Fruit fly (Drosophila melanogaster) ovary, adult (tissue): Measurements from ENCODE around the gene CG13877.
A peak's percentile ranks its signal among the peaks of the same experiment; 100 is the strongest.

Source experiments
- CG17801 ChIP-seq: fragments of 200-800 bp; optimal IDR thresholded peaks from 2 replicates; lab custom pipeline; 2019; ENCODE audit warnings: missing biosample characterization, mild to moderate bottlenecking, missing genetic modification characterization, moderate library complexity; ENCODE audit not compliant: partially characterized antibody

CG13877 gene

dm6 chr3L:205723-206284, 12.1 kb upstream of the CG13877 start, which contains the start of the genes Gk1 and CG13876:
Gene Gk1 (minus strand): TSS chr3L:205844.
Gene CG13876 (plus strand): TSS chr3L:206134.
- TF ChIP-seq CG17801 (GFP tag; lab: Kevin White, UChicago): peak; percentile 99

dm6 chr3L:211200-211599, 6.7 kb upstream of the CG13877 start, which contains the start of gene Prp4k:
Gene Prp4k (minus strand): TSS chr3L:211457.
- peak; percentile 40 for TF ChIP-seq CG17801 (GFP tag; lab: Kevin White, UChicago)

dm6 chr3L:212520-212919, 5.3 kb upstream of the CG13877 start, which contains the start of the genes thoc7 and Dis3l2:
Gene thoc7 (minus strand): TSS chr3L:212687.
Gene Dis3l2 (plus strand): TSS chr3L:212709.
- peak; percentile 11 for TF ChIP-seq CG17801 (GFP tag; lab: Kevin White, UChicago)

- TF ChIP-seq CG17801 (GFP tag; lab: Kevin White, UChicago): no peak
These were observed 1.5 kb upstream of the CG13877 start, which contains the start of gene Kaz1-ORFB for dm6 chr3L:216325-216724. Gene Kaz1-ORFB (plus strand): TSS chr3L:216625.

- peak; percentile 29 for TF ChIP-seq CG17801 (GFP tag; lab: Kevin White, UChicago)
These were observed 5.4 kb downstream of the CG13877 start, which contains the start of the genes pyx and CG33229 for dm6 chr3L:223019-223902. Gene pyx (minus strand): TSS chr3L:223069. Gene CG33229 (plus strand): TSS chr3L:223852.

dm6 chr3L:224004-224951, 6.4 kb downstream of the CG13877 start:
- no peak for TF ChIP-seq CG17801 (GFP tag; lab: Kevin White, UChicago)

dm6 chr3L:225120-225519, 7.3 kb downstream of the CG13877 start:
- TF ChIP-seq CG17801 (GFP tag; lab: Kevin White, UChicago): no peak

- no peak for TF ChIP-seq CG17801 (GFP tag; lab: Kevin White, UChicago)
These were observed 13.6 kb downstream of the CG13877 start, which contains the start of gene CG42846 for dm6 chr3L:231504-231903. Gene CG42846 (minus strand): TSS chr3L:231604.

- TF ChIP-seq CG17801 (GFP tag; lab: Kevin White, UChicago): no peak
These were observed 14.4 kb downstream of the CG13877 start, which contains the start of gene CG34454 for dm6 chr3L:232267-232666. Gene CG34454 (minus strand): TSS chr3L:232350.

dm6 chr3L:233251-233650, 15.4 kb downstream of the CG13877 start, which contains the start of gene CG34453:
Gene CG34453 (minus strand): TSS chr3L:233351.
- TF ChIP-seq CG17801 (GFP tag; lab: Kevin White, UChicago): no peak

- TF ChIP-seq CG17801 (GFP tag; lab: Kevin White, UChicago): no peak
These were observed 16.5 kb downstream of the CG13877 start for dm6 chr3L:234337-234736.

- peak; percentile 37 for TF ChIP-seq CG17801 (GFP tag; lab: Kevin White, UChicago)
These were observed 28.9 kb downstream of the CG13877 start for dm6 chr3L:246644-247199.

- TF ChIP-seq CG17801 (GFP tag; lab: Kevin White, UChicago): no peak
These were observed 29.8 kb downstream of the CG13877 start, which contains the start of gene mthl14 for dm6 chr3L:247482-248225. Gene mthl14 (plus strand): TSS chr3L:247491.
